Fruit fly (Drosophila melanogaster) whole organism, wandering third instar larva: ENCODE data around the gene CG42460.

Experiments
- Hnf4 ChIP-seq: fragments of 200-800 bp; sonication (Bioruptor generic); optimal IDR thresholded peaks from 2 replicates; lab custom pipeline; 2016; ENCODE audit warnings: missing biosample characterization, mild to moderate bottlenecking, missing genetic modification characterization
- Myc ChIP-seq: fragments of >200 bp; optimal IDR thresholded peaks from 2 replicates; lab custom pipeline; 2017
- dsf ChIP-seq: sonication (Bioruptor generic); optimal IDR thresholded peaks from 2 replicates; lab custom pipeline; 2016; ENCODE audit warnings: missing biosample characterization, missing genetic modification characterization, borderline replicate concordance
- fru ChIP-seq: fragments of 200-800 bp; sonication (Bioruptor generic); optimal IDR thresholded peaks from 3 replicates; lab custom pipeline; 2016; ENCODE audit warnings: missing biosample characterization, mild to moderate bottlenecking, missing genetic modification characterization
- psq ChIP-seq: fragments of 200-800 bp; sonication (Bioruptor generic); optimal IDR thresholded peaks from 3 replicates; lab custom pipeline; 2017; ENCODE audit warnings: missing biosample characterization, mild to moderate bottlenecking, missing genetic modification characterization, moderate library complexity
- usp ChIP-seq: fragments of >200 bp; optimal IDR thresholded peaks from 2 replicates; lab custom pipeline; 2017; ENCODE audit warnings: missing biosample characterization, missing genetic modification characterization

dm6 chr2L:3342369-3342768 lies 45.9 kb downstream of the CG42460 start:
- no peak for TF ChIP-seq usp (GFP tag; lab: Kevin White, UChicago)
- no peak for TF ChIP-seq psq (GFP tag; lab: Kevin White, UChicago)
- TF ChIP-seq Myc = no peak
- no peak for TF ChIP-seq fru (GFP tag; lab: Kevin White, UChicago)
- no peak for TF ChIP-seq dsf (GFP tag; lab: Kevin White, UChicago)
- no peak for TF ChIP-seq Hnf4 (GFP tag; lab: Kevin White, UChicago)
